Worm (Caenorhabditis elegans): ENCODE measurements around the gene chil-26.

The chil-26 gene

ce11 chrII:9518781-9519180 is 43.9 kb downstream of the chil-26 start, which contains the start of the genes sfxn-1.1 and AH6.3:
Gene sfxn-1.1 (minus strand): TSS chrII:9518881.
Gene AH6.3 (plus strand): TSS chrII:9519055.
- no peak for TF ChIP-seq unc-120 (tag; optimal IDR thresholded peaks at IDR 0.05; ENCODE audit: poor library complexity, severe bottlenecking)
- TF ChIP-seq sem-2 (GFP tag; optimal IDR thresholded peaks at IDR 0.05): no peak
- TF ChIP-seq ceh-39 (tag; optimal IDR thresholded peaks at IDR 0.05): no peak
- TF ChIP-seq nhr-28 (tag; optimal IDR thresholded peaks at IDR 0.05): no peak
- TF ChIP-seq nhr-237 (tag; optimal IDR thresholded peaks at IDR 0.05): no peak
- TF ChIP-seq lsy-2 (tag; optimal IDR thresholded peaks at IDR 0.05): no peak
- no peak for TF ChIP-seq zip-8 (tag; optimal IDR thresholded peaks at IDR 0.05)
- TF ChIP-seq flh-1 (GFP tag; optimal IDR thresholded peaks at IDR 0.05): no peak
- no peak for TF ChIP-seq ceh-43 (GFP tag; optimal IDR thresholded peaks at IDR 0.05)

- TF ChIP-seq elt-3 (tag; optimal IDR thresholded peaks at IDR 0.05) (no peak), lin-13 (tag; optimal IDR thresholded peaks at IDR 0.05) (no peak), pha-4 (tag; optimal IDR thresholded peaks at IDR 0.05) (no peak), nhr-2 (tag; optimal IDR thresholded peaks at IDR 0.05) (no peak), ces-1 (GFP tag; optimal IDR thresholded peaks at IDR 0.05) (no peak), nhr-237 (tag; optimal IDR thresholded peaks at IDR 0.05) (no peak), ztf-11 (tag; optimal IDR thresholded peaks at IDR 0.05) (no peak), ham-2 (GFP tag; optimal IDR thresholded peaks at IDR 0.05) (no peak), unc-39 (tag; optimal IDR thresholded peaks at IDR 0.05) (no peak), mep-1 (tag; optimal IDR thresholded peaks at IDR 0.05) (no peak), nhr-12 (tag; optimal IDR thresholded peaks at IDR 0.05) (no peak), sptf-1 (tag; optimal IDR thresholded peaks at IDR 0.05) (no peak), zip-8 (tag; optimal IDR thresholded peaks at IDR 0.05) (no peak), ceh-39 (tag; optimal IDR thresholded peaks at IDR 0.05) (no peak), ceh-43 (GFP tag; optimal IDR thresholded peaks at IDR 0.05) (no peak), mls-2 (tag; optimal IDR thresholded peaks at IDR 0.05) (no peak), unc-120 (tag; optimal IDR thresholded peaks at IDR 0.05; ENCODE audit: poor library complexity, severe bottlenecking) (no peak)
Observed at ce11 chrII:9521570-9521969, 46.7 kb downstream of the chil-26 start, which contains the start of gene sra-1. Gene sra-1 (minus strand): TSS chrII:9521670.

- no peak for TF ChIP-seq M03D4.4 (tag; optimal IDR thresholded peaks at IDR 0.05)
- no peak for TF ChIP-seq elt-3 (tag; optimal IDR thresholded peaks at IDR 0.05)
- TF ChIP-seq bed-3 (GFP tag; optimal IDR thresholded peaks at IDR 0.05): no peak
- TF ChIP-seq lin-13 (tag; optimal IDR thresholded peaks at IDR 0.05): no peak
- TF ChIP-seq drap-1 (GFP tag; optimal IDR thresholded peaks at IDR 0.05): no peak
- no peak for TF ChIP-seq ceh-39 (tag; optimal IDR thresholded peaks at IDR 0.05)
- TF ChIP-seq blmp-1 (tag; optimal IDR thresholded peaks at IDR 0.05): no peak
Observed at ce11 chrII:9522986-9523385, 48.1 kb downstream of the chil-26 start, which contains the start of gene AH6.17. Gene AH6.17 (plus strand): TSS chrII:9523170.

- TF ChIP-seq hlh-1 (tag; optimal IDR thresholded peaks at IDR 0.05): no peak
- no peak for TF ChIP-seq snpc-4 (tag; optimal IDR thresholded peaks at IDR 0.05)
- TF ChIP-seq ztf-11 (tag; optimal IDR thresholded peaks at IDR 0.05): no peak
- TF ChIP-seq nhr-2 (tag; optimal IDR thresholded peaks at IDR 0.05): no peak
- no peak for TF ChIP-seq mep-1 (tag; optimal IDR thresholded peaks at IDR 0.05)
- no peak for TF ChIP-seq sem-2 (GFP tag; optimal IDR thresholded peaks at IDR 0.05)
- TF ChIP-seq zip-8 (tag; optimal IDR thresholded peaks at IDR 0.05): no peak
- TF ChIP-seq sptf-1 (tag; optimal IDR thresholded peaks at IDR 0.05): no peak
- no peak for TF ChIP-seq bed-3 (GFP tag; optimal IDR thresholded peaks at IDR 0.05)
- no peak for TF ChIP-seq M03D4.4 (tag; optimal IDR thresholded peaks at IDR 0.05)
- no peak for TF ChIP-seq mab-5 (tag; optimal IDR thresholded peaks at IDR 0.05)
- no peak for TF ChIP-seq lin-32 (GFP tag; optimal IDR thresholded peaks at IDR 0.05)
- no peak for TF ChIP-seq blmp-1 (tag; optimal IDR thresholded peaks at IDR 0.05)
Observed at ce11 chrII:9523539-9524224, 48.8 kb downstream of the chil-26 start, which contains the start of gene mex-6. Gene mex-6 (plus strand): TSS chrII:9524174.

All from whole organism, mixed stage, embryonic.